Fruit fly (Drosophila melanogaster): Measurements from ENCODE around the gene RpL34a.

Gene RpL34a

DNA sequence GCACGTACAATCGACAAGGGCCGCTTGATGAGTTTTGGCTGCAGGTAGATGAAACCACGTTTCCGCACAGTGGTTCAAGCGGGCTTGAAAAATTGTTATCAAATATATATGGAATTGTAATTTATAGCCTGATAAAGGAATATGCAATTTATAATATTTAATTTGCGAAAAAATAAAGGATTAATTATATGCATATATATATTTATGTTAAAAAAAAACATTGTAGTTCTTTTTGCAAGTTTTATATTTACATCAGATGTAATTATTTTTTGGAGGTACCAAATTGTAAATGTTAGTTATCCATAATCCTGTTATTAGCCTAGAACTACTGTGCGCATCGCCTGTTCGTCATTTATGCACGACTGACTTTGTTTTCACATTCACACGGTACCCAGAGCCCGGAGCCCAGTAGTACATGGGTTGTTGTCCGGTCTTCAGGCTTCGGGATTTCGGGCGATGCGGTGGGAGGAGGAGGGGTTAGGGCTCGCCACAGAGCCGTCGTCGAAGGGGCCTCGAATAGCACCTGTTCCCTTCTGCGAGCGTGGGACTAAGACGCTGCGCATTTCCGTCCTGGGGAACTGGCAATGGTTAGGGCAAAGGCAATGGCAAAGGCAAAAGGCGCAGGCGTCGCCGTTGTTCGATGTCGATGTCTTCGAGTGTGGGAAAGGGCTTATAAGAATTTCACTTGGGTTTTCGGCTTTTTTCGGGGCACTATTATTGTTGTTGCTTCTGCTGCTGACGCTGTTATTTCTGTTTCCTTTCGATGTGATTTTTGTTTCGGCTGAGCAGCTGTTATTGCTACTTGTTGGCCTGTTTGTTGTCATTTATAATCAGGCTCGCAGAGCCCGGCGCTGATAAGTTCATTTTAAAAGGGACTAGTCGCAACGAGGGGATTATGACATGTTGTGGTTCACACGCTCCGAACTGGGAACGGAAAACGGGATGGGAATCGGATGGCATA, 41.0 kb downstream of the RpL34a start (continued):
- TF ChIP-seq CG10654 (GFP tag; optimal IDR thresholded peaks at IDR 0.05) = peak; percentile 35
- peak; percentile 86 for TF ChIP-seq CG2875 (GFP tag; optimal IDR thresholded peaks at IDR 0.05)
- no peak for TF ChIP-seq bowl (GFP tag; IDR thresholded peaks at IDR 0.05)
- no peak for TF ChIP-seq CG33213 (GFP tag; optimal IDR thresholded peaks at IDR 0.05)
- no peak for TF ChIP-seq inv (GFP tag; IDR thresholded peaks at IDR 0.05; ENCODE audit: partially characterized antibody)
- peak; percentile 46 for TF ChIP-seq Meics (GFP tag; optimal IDR thresholded peaks at IDR 0.05)
- peak; percentile 91 for TF ChIP-seq CG7271 (tag; optimal IDR thresholded peaks at IDR 0.05)
- TF ChIP-seq hth (optimal IDR thresholded peaks at IDR 0.05) = no peak
- TF ChIP-seq ken (GFP tag; IDR thresholded peaks at IDR 0.05) = 0 out of 3 replicates have a peak, but pooled peaks have one; percentile 29
- TF ChIP-seq caup (GFP tag; optimal IDR thresholded peaks at IDR 0.05; ENCODE audit: severe bottlenecking) = peak; percentile 19
- TF ChIP-seq CG10274 (GFP tag; optimal IDR thresholded peaks at IDR 0.05) = peak; percentile 49
- TF ChIP-seq zf30C (GFP tag; optimal IDR thresholded peaks at IDR 0.05) = no peak
- TF ChIP-seq Hr39 (optimal IDR thresholded peaks at IDR 0.05) = no peak
- TF ChIP-seq Rx (GFP tag; IDR thresholded peaks at IDR 0.05) = no peak; the same call in 1 of the 2 replicates
- peak; percentile 45 for TF ChIP-seq YL-1 (GFP tag; optimal IDR thresholded peaks at IDR 0.05)
- no peak for TF ChIP-seq CG11560 (tag; IDR thresholded peaks at IDR 0.05)
- TF ChIP-seq CG18262 (tag; optimal IDR thresholded peaks at IDR 0.05) = peak; percentile 98
- TF ChIP-seq eyg (GFP tag; optimal IDR thresholded peaks at IDR 0.05) = no peak
- TF ChIP-seq CG4617 (GFP tag; optimal IDR thresholded peaks at IDR 0.05; ENCODE audit: borderline replicate concordance) = peak; percentile 62
- no peak for TF ChIP-seq CG11085 (GFP tag; IDR thresholded peaks at IDR 0.05)
- TF ChIP-seq CG6654 (GFP tag; optimal IDR thresholded peaks at IDR 0.05) = peak; percentile 35
- TF ChIP-seq Camta (GFP tag; optimal IDR thresholded peaks at IDR 0.05) = no peak
- no peak for TF ChIP-seq Bdp1 (GFP tag; optimal IDR thresholded peaks at IDR 0.05)
- peak; percentile 38 for TF ChIP-seq Fer3 (tag; optimal IDR thresholded peaks at IDR 0.05)
- no peak for TF ChIP-seq cas (GFP tag; IDR thresholded peaks at IDR 0.05)
- no peak for TF ChIP-seq CG6272 (GFP tag; IDR thresholded peaks at IDR 0.05)
- TF ChIP-seq CG14441 (GFP tag; IDR thresholded peaks at IDR 0.05) = peak; percentile 52
- TF ChIP-seq lbe (GFP tag; optimal IDR thresholded peaks at IDR 0.05) = peak; percentile 72
- TF ChIP-seq CG18764 (GFP tag; optimal IDR thresholded peaks at IDR 0.05) = peak; percentile 35
- TF ChIP-seq lab (GFP tag; optimal IDR thresholded peaks at IDR 0.05) = peak; percentile 25
- 0 out of 2 replicates have a peak, but pooled peaks have one; percentile 78 for TF ChIP-seq vvl (GFP tag; IDR thresholded peaks at IDR 0.05)
- no peak for TF ChIP-seq bbx (GFP tag; IDR thresholded peaks at IDR 0.05; ENCODE audit: partially characterized antibody)
- no peak for TF ChIP-seq Deaf1 (tag; optimal IDR thresholded peaks at IDR 0.05)
- TF ChIP-seq sima (GFP tag; optimal IDR thresholded peaks at IDR 0.05) = no peak
- TF ChIP-seq Hmr (GFP tag; optimal IDR thresholded peaks at IDR 0.05) = peak; percentile 21
- no peak for TF ChIP-seq CTCF (GFP tag; optimal IDR thresholded peaks at IDR 0.05)
- no peak for TF ChIP-seq NC2β (GFP tag; optimal IDR thresholded peaks at IDR 0.05)
- TF ChIP-seq ftz-f1 (GFP tag; optimal IDR thresholded peaks at IDR 0.05) = no peak
- no peak for TF ChIP-seq CG1024 (GFP tag; IDR thresholded peaks at IDR 0.05)
- no peak for TF ChIP-seq sr (GFP tag; IDR thresholded peaks at IDR 0.05)
- peak; percentile 36 for TF ChIP-seq ewg (GFP tag; optimal IDR thresholded peaks at IDR 0.05)
- TF ChIP-seq CG6683 (GFP tag; optimal IDR thresholded peaks at IDR 0.05) = peak; percentile 10
- TF ChIP-seq gce (GFP tag; IDR thresholded peaks at IDR 0.05) = 0 out of 3 replicates have a peak, but pooled peaks have one; percentile 44
- no peak; the same call in 1 of the 2 replicates for TF ChIP-seq rib (GFP tag; IDR thresholded peaks at IDR 0.05)
- TF ChIP-seq wor (GFP tag; IDR thresholded peaks at IDR 0.05) = peak; percentile 43; the same call in 1 of the 2 replicates
- TF ChIP-seq ap (GFP tag; IDR thresholded peaks at IDR 0.05) = peak; percentile 60
- TF ChIP-seq Gsc (GFP tag; IDR thresholded peaks at IDR 0.05) = no peak; the same call in 1 of the 2 replicates
- peak; percentile 77 for TF ChIP-seq Vsx1 (GFP tag; optimal IDR thresholded peaks at IDR 0.05)
- TF ChIP-seq CG3838 (GFP tag; optimal IDR thresholded peaks at IDR 0.05) = no peak
- peak; percentile 63 for TF ChIP-seq E2f1 (GFP tag; IDR thresholded peaks at IDR 0.05)
